Worm (Caenorhabditis elegans) whole organism, early embryonic: ENCODE data around the gene T24F1.7.

Source experiments
- B0310.2 ChIP-seq: sonication (generic microtip); optimal IDR thresholded peaks from 2 replicates; lab custom pipeline; 2016; ENCODE audit warnings: mild to moderate bottlenecking, missing genetic modification characterization, missing compliant biosample characterization
- F13C5.2 ChIP-seq: sonication (generic microtip); optimal IDR thresholded peaks from 2 replicates; lab custom pipeline; 2017; ENCODE audit warnings: mild to moderate bottlenecking, missing genetic modification characterization, inconsistent platforms, missing compliant biosample characterization
- aly-1 ChIP-seq: sonication (generic microtip); optimal IDR thresholded peaks from 2 replicates; lab custom pipeline; 2016; ENCODE audit warnings: missing genetic modification characterization, missing compliant biosample characterization
- ama-1 ChIP-seq: fragments of 150-350 bp; optimal IDR thresholded peaks from 2 replicates; lab custom pipeline; 2014
- ceh-13 ChIP-seq: fragments of 200-800 bp; sonication (Bioruptor generic); optimal IDR thresholded peaks from 2 replicates; lab custom pipeline; 2018; ENCODE audit warnings: mild to moderate bottlenecking, missing genetic modification characterization, missing compliant biosample characterization
- ceh-36 ChIP-seq: sonication (generic microtip); optimal IDR thresholded peaks from 2 replicates; lab custom pipeline; 2016; ENCODE audit warnings: missing genetic modification characterization, inconsistent platforms, missing compliant biosample characterization
- ets-7 ChIP-seq: sonication (generic microtip); optimal IDR thresholded peaks from 2 replicates; lab custom pipeline; 2016; ENCODE audit warnings: missing genotype, missing genetic modification characterization, missing compliant biosample characterization
- flt-1 ChIP-seq: fragments of 200-800 bp; sonication (Bioruptor generic); IDR thresholded peaks from 2 replicates; pipeline ENCODE4 v1.3.6; 2022; ENCODE audit warnings: missing genetic modification characterization, missing compliant biosample characterization
- hmbx-1 ChIP-seq: sonication (generic microtip); optimal IDR thresholded peaks from 2 replicates; lab custom pipeline; 2016; ENCODE audit warnings: mild to moderate bottlenecking, missing genetic modification characterization, missing compliant biosample characterization
- hmg-4 ChIP-seq: fragments of 200-800 bp; sonication (Bioruptor generic); optimal IDR thresholded peaks from 2 replicates; lab custom pipeline; 2018; ENCODE audit warnings: mild to moderate bottlenecking, missing genetic modification characterization, missing compliant biosample characterization
- hnd-1 ChIP-seq: sonication (generic microtip); optimal IDR thresholded peaks from 2 replicates; lab custom pipeline; 2016; ENCODE audit warnings: missing genetic modification characterization, missing compliant biosample characterization
- pes-1 ChIP-seq: fragments of 200-800 bp; sonication (Bioruptor generic); IDR thresholded peaks from 2 replicates; pipeline ENCODE4 v1.3.6; 2022; ENCODE audit warnings: missing genetic modification reagents, missing genetic modification characterization, missing compliant biosample characterization
- scrt-1 ChIP-seq: fragments of 200-800 bp; sonication (Bioruptor generic); IDR thresholded peaks from 2 replicates; pipeline ENCODE4 v1.3.6; 2022; ENCODE audit warnings: missing genetic modification characterization, missing compliant biosample characterization
- sea-1 ChIP-seq: fragments of 200-800 bp; sonication (Bioruptor generic); conservative IDR thresholded peaks from 2 replicates; pipeline ENCODE4 v1.3.6; 2022; ENCODE audit warnings: missing genetic modification characterization, missing compliant biosample characterization
- tbx-11 ChIP-seq: fragments of 200-800 bp; sonication (Bioruptor generic); IDR thresholded peaks from 2 replicates; pipeline ENCODE4 v1.3.6; 2022; ENCODE audit warnings: missing genetic modification characterization, missing compliant biosample characterization
- tbx-37 ChIP-seq: fragments of 200-800 bp; sonication (Bioruptor generic); conservative IDR thresholded peaks from 2 replicates; pipeline ENCODE4 v1.3.6; 2022; ENCODE audit warnings: missing genetic modification reagents, missing genetic modification characterization, missing compliant biosample characterization
- tra-4 ChIP-seq: sonication (generic microtip); optimal IDR thresholded peaks from 2 replicates; lab custom pipeline; 2017; ENCODE audit warnings: missing genetic modification characterization, missing compliant biosample characterization

Gene T24F1.7

ce11 chrII:11297217-11297738, 15.0 kb upstream of the T24F1.7 start, which contains the start of gene saps-1:
Gene saps-1, plus strand, starts transcription at chrII:11297688.
- TF ChIP-seq tbx-37 (GFP tag; lab: Robert Waterston, UW): no peak
- no peak for TF ChIP-seq aly-1 (tag; lab: Kevin White, UChicago)
- no peak for TF ChIP-seq hnd-1 (tag; lab: Kevin White, UChicago)
- no peak for TF ChIP-seq flt-1 (GFP tag; lab: Robert Waterston, UW)
- TF ChIP-seq ceh-13 (GFP tag; lab: Kevin White, UChicago): no peak
- TF ChIP-seq hmbx-1 (tag; lab: Kevin White, UChicago): no peak
- TF ChIP-seq tra-4 (tag; lab: Kevin White, UChicago): no peak
- no peak for TF ChIP-seq scrt-1 (GFP tag; lab: Robert Waterston, UW)
- TF ChIP-seq tbx-11 (GFP tag; lab: Robert Waterston, UW): no peak
- no peak for TF ChIP-seq F13C5.2 (tag; lab: Kevin White, UChicago)
- TF ChIP-seq sea-1 (GFP tag; lab: Robert Waterston, UW): no peak
- no peak for TF ChIP-seq B0310.2 (tag; lab: Kevin White, UChicago)
- TF ChIP-seq ceh-36 (tag; lab: Kevin White, UChicago): no peak
- no peak for TF ChIP-seq ama-1 (lab: Kevin White, UChicago)
- TF ChIP-seq hmg-4 (GFP tag; lab: Kevin White, UChicago): no peak
- TF ChIP-seq pes-1 (GFP tag; lab: Robert Waterston, UW): no peak
- no peak for TF ChIP-seq ets-7

- TF ChIP-seq tbx-11 (GFP tag; lab: Robert Waterston, UW) (no peak), ceh-36 (tag; lab: Kevin White, UChicago) (no peak), hmg-4 (GFP tag; lab: Kevin White, UChicago) (no peak), ceh-13 (GFP tag; lab: Kevin White, UChicago) (no peak)
Measured at ce11 chrII:11301059-11301458, 11.3 kb upstream of the T24F1.7 start, which contains the start of gene raga-1. Gene raga-1, plus strand, starts transcription at chrII:11301359.

ce11 chrII:11302591-11302990, 9.7 kb upstream of the T24F1.7 start, which contains the start of gene samp-1:
Gene samp-1, plus strand, starts transcription at chrII:11302891.
- no peak for TF ChIP-seq F13C5.2 (tag; lab: Kevin White, UChicago)
- TF ChIP-seq ama-1 (lab: Kevin White, UChicago): no peak
- no peak for TF ChIP-seq B0310.2 (tag; lab: Kevin White, UChicago)
- no peak for TF ChIP-seq ceh-36 (tag; lab: Kevin White, UChicago)
- no peak for TF ChIP-seq hnd-1 (tag; lab: Kevin White, UChicago)
- no peak for TF ChIP-seq ceh-13 (GFP tag; lab: Kevin White, UChicago)
- no peak for TF ChIP-seq tra-4 (tag; lab: Kevin White, UChicago)
- TF ChIP-seq tbx-37 (GFP tag; lab: Robert Waterston, UW): no peak
- TF ChIP-seq flt-1 (GFP tag; lab: Robert Waterston, UW): no peak
- no peak for TF ChIP-seq hmbx-1 (tag; lab: Kevin White, UChicago)
- TF ChIP-seq hmg-4 (GFP tag; lab: Kevin White, UChicago): no peak
- TF ChIP-seq scrt-1 (GFP tag; lab: Robert Waterston, UW): no peak
- TF ChIP-seq pes-1 (GFP tag; lab: Robert Waterston, UW): no peak
- TF ChIP-seq aly-1 (tag; lab: Kevin White, UChicago): no peak
- TF ChIP-seq sea-1 (GFP tag; lab: Robert Waterston, UW): no peak
- TF ChIP-seq tbx-11 (GFP tag; lab: Robert Waterston, UW): no peak
- no peak for TF ChIP-seq ets-7

DNA sequence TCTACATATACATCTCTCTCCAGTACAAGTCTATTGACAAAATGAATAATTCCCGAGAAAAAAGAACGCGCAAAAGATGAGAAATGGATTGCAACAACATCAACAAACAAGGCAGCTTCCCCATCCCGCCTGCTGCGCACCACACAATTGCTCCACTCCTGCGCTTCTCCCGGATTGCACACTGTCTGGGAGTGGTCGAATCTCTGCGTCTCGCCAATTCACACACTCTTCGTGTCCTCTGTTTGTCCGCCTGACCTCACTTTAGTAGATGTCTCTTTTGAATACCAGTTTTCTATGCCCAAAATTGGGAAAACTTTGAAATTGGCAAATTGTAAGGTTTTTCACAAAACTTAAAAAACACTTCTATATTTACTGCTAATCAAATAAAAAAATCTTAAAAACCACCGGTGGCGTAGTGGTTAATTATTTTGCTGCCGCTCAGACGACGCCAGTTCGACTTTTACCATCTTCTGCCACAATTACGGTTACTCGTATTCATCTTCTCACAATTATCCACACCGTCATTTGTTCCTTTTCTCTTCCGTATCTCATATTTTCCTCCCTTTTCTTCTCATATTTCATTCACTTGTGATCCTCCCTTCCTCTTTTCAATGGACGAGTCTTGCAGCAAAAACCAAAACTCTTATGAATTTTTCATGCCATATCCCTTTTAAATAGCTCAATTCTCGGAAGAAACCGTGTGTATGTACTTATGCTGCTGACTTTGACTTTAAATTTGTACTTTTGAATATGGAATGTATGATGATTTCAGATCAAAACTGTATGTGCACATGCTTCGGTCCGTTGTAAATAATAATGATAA, 6.5 kb upstream of the T24F1.7 start, which contains the start of gene rsf-1:
Gene rsf-1, plus strand, starts transcription at position 773 of the 823 bp plus-strand sequence.
- TF ChIP-seq sea-1 (GFP tag; lab: Robert Waterston, UW): no peak
- TF ChIP-seq hmbx-1 (tag; lab: Kevin White, UChicago): no peak
- no peak for TF ChIP-seq tra-4 (tag; lab: Kevin White, UChicago)
- TF ChIP-seq hnd-1 (tag; lab: Kevin White, UChicago): no peak
- no peak for TF ChIP-seq hmg-4 (GFP tag; lab: Kevin White, UChicago)
- no peak for TF ChIP-seq flt-1 (GFP tag; lab: Robert Waterston, UW)
- no peak for TF ChIP-seq ets-7
- no peak for TF ChIP-seq aly-1 (tag; lab: Kevin White, UChicago)
- no peak for TF ChIP-seq tbx-37 (GFP tag; lab: Robert Waterston, UW)
- TF ChIP-seq B0310.2 (tag; lab: Kevin White, UChicago): no peak
- no peak for TF ChIP-seq scrt-1 (GFP tag; lab: Robert Waterston, UW)

ce11 chrII:11307332-11307731, 5.0 kb upstream of the T24F1.7 start:
- TF ChIP-seq hmbx-1 (tag; lab: Kevin White, UChicago) (no peak), B0310.2 (tag; lab: Kevin White, UChicago) (no peak), pes-1 (GFP tag; lab: Robert Waterston, UW) (no peak), hmg-4 (GFP tag; lab: Kevin White, UChicago) (no peak), ceh-13 (GFP tag; lab: Kevin White, UChicago) (no peak)

DNA sequence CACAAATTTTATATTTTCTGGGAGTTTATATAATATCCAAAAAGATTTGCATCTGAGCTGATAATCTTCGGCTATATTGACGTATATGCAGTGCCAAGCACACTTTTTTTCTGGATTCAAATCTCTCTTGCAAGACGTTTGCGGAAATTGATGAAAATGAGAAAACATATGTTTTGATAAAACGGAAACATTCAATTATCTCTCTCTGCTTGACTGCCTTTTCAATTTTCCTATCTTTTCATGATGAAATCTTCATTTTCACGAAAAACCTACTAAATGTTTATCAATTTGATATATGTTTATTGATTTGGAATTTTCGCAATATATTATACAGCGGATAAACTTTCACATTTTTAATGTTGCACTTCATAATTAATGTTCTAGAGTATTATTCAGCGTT, 4.4 kb upstream of the T24F1.7 start:
- TF ChIP-seq scrt-1 (GFP tag; lab: Robert Waterston, UW) (no peak), ceh-36 (tag; lab: Kevin White, UChicago) (no peak), F13C5.2 (tag; lab: Kevin White, UChicago) (no peak), tbx-37 (GFP tag; lab: Robert Waterston, UW) (no peak), tra-4 (tag; lab: Kevin White, UChicago) (no peak), hnd-1 (tag; lab: Kevin White, UChicago) (no peak), ceh-13 (GFP tag; lab: Kevin White, UChicago) (no peak), hmg-4 (GFP tag; lab: Kevin White, UChicago) (no peak), tbx-11 (GFP tag; lab: Robert Waterston, UW) (no peak), B0310.2 (tag; lab: Kevin White, UChicago) (no peak), ets-7 (no peak), ama-1 (lab: Kevin White, UChicago) (no peak), flt-1 (GFP tag; lab: Robert Waterston, UW) (no peak), pes-1 (GFP tag; lab: Robert Waterston, UW) (no peak), aly-1 (tag; lab: Kevin White, UChicago) (no peak), sea-1 (GFP tag; lab: Robert Waterston, UW) (no peak)
